Worm (Caenorhabditis elegans): ENCODE results near the gene B0303.11.

- TF ChIP-seq unc-62 (GFP tag; optimal IDR thresholded peaks at IDR 0.05) (no peak), Y79H2A.3 (GFP tag; conservative IDR thresholded peaks at IDR 0.05) (no peak), ztf-6 (GFP tag; IDR thresholded peaks at IDR 0.05) (no peak), dpff-1 (tag; optimal IDR thresholded peaks at IDR 0.05) (no peak), K12H6.12 (tag; optimal IDR thresholded peaks at IDR 0.05) (no peak), attf-6 (GFP tag; IDR thresholded peaks at IDR 0.05) (no peak), ztf-22 (GFP tag; optimal IDR thresholded peaks at IDR 0.05) (no peak), F37B4.10 (GFP tag; IDR thresholded peaks at IDR 0.05) (no peak)
These were observed 5.9 kb upstream of the B0303.11 start, which contains the start of gene B0303.14 for ce11 chrIII:8716084-8716483.
